Fruit fly (Drosophila melanogaster): ENCODE results near the gene CG10467.

The CG10467 gene

DNA sequence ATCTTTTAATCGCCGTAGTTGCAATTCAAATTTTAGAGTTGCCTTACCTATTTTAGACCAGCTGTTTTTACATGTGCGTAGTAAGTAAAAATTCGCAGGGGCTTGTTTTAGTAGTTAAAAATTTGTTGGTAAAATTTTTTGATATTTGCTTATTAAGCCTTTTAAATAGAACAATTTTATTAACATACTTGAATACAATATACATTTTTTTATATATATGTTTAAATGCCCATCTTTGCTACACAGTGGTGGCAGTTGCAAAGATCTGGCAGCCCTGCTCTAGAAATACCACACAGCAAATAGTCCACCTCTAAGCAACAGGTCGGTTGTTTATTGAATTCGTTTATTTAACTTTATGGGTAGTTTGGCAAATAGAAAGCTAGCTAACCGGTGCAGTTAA lies at the start of gene CG10467, which contains the start of gene loj:
Gene CG10467, minus strand, starts transcription at position 51 of the 400 bp plus-strand sequence.
Gene loj, plus strand, starts transcription at position 291 of the 400 bp plus-strand sequence.
- no peak for TF ChIP-seq CTCF (optimal IDR thresholded peaks at IDR 0.05)
- TF ChIP-seq CG8478 (optimal IDR thresholded peaks at IDR 0.05): no peak

DNA sequence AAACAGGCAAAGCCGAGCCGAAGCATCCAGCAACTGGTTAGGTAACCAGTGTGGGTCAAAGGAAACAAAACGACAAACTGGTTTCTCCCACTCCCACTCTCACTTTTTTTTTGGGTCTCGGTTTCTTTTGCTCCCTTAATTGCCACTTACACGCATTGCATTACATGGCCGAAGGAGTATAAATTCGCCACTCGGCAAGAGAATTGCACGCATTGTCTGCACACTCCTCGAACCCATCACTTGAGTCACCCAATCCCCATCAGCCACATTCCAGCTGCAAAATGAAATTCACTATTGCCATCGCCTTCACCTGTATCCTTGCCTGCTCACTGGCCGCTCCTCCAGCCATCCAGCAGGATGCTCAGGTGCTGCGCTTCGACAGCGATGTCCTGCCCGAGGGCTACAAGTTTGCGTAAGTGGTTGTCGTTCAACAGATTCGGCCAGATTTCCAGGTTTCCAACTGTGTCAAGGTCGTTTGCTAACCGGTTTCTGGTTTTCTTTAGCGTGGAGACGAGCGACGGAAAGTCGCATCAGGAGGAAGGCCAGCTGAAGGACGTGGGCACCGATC lies 48.7 kb upstream of the CG10467 start, which contains the start of gene Lcp65Ad:
Gene Lcp65Ad, plus strand, starts transcription at position 208 of the 568 bp plus-strand sequence.
- no peak for TF ChIP-seq CTCF (optimal IDR thresholded peaks at IDR 0.05)
- TF ChIP-seq CG8478 (optimal IDR thresholded peaks at IDR 0.05): no peak

DNA sequence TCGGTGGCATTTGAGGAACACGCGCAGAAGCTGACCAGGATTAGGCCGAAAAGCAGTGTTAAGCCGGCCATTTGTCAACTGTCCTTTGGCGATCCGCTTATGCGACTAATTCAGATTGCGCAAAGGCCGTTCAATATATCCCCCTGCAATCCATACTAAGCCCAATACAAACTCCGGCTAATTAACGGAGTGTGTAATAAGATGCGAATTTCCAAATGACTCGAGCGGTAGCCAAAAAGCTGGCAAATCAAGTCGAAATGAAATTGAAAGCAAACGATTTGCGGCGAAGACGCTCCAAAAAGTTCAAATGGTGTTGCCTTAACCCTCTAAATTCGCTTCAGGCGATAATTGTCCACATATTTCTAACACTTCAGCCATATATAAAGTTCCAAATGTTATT lies 47.8 kb upstream of the CG10467 start, which contains the start of gene Cpr65Aw:
Gene Cpr65Aw, minus strand, starts transcription at position 101 of the 400 bp plus-strand sequence.
- no peak for TF ChIP-seq CG8478 (optimal IDR thresholded peaks at IDR 0.05)
- no peak for TF ChIP-seq CTCF (optimal IDR thresholded peaks at IDR 0.05)

DNA sequence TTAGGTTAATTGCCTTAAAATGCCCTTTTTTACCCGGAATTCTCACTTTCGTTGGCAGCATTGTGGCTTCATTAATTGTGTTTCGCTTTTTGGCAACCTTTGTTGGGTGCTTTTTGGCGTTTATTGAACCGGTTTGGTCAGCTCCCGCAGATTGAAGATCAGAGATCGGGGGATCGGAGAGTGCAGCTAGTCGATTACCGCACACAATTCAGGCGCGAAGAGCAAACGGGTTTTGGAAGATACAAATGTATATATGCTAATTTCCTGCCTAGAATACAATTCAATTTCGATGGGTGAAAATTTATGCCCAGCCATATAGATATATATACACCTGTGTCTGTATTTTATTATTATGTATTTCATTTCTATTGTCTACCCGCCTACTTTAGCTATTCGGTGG lies 47.0 kb upstream of the CG10467 start:
- TF ChIP-seq CG8478 (optimal IDR thresholded peaks at IDR 0.05) (no peak), CTCF (optimal IDR thresholded peaks at IDR 0.05) (no peak)

DNA sequence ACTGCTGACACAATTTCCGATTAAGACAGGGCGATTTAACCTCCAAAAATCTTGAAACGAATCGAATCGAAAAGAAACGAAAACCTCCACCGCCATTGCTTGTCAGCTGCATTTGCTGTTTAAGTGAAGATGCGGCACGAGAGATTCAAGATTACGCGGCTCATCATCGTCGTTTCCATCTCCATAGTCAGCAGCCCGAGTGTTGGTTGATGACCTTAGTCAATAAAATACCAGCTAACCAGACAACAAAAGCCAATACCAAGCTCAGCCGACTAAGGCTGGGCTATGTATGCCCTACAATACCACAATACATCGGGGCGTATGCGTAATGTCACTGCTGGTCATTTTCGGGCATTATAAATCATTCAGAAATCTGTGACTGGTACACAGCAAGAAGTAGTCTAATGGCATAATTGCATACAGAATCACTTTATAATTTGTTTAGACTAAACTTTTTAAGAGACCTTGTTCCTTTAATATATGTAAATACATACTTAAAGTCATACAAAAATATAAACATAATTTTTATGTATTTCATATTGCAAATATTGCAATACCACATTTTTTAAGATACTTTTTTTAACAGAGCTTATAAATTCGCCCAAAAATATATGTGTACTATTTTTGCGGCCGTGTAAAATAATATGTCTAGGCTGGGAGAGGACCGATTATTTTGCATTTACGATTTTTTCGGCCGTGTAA lies 46.4 kb upstream of the CG10467 start:
- TF ChIP-seq CG8478 (optimal IDR thresholded peaks at IDR 0.05) (no peak), CTCF (optimal IDR thresholded peaks at IDR 0.05) (no peak)

DNA sequence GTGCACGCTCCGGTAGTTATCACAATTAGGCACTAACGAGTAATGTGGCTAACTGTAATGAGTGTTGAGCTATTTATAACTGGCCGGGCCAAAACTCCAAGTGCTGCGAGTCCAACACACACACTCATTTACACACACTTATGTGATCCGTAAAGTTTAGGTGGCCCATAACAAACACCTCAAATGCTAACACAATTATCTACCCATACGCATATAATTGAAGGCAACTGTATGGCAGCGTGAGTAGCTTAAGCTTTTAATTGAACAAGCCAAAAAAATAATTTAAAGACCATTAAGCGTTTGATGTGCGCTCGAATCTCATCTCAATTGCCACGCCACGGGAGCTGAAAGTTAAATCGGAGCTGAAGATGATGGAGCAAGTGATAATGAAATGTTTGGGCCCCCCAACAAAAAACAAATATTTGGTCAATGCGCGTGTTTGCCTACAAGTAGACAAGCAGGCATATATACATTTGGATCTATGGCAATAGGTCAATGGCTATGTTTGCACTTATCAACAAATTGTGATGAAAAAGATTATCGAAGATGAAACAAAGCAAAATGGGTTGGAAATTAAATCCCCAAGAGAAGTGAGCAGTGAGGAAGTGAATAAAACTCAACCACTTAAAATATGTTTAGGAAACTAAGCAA lies 45.5 kb upstream of the CG10467 start, which contains the start of gene Cpr65Av:
Gene Cpr65Av, minus strand, starts transcription at position 51 of the 651 bp plus-strand sequence.
- no peak for TF ChIP-seq CTCF (optimal IDR thresholded peaks at IDR 0.05)
- no peak for TF ChIP-seq CG8478 (optimal IDR thresholded peaks at IDR 0.05)

DNA sequence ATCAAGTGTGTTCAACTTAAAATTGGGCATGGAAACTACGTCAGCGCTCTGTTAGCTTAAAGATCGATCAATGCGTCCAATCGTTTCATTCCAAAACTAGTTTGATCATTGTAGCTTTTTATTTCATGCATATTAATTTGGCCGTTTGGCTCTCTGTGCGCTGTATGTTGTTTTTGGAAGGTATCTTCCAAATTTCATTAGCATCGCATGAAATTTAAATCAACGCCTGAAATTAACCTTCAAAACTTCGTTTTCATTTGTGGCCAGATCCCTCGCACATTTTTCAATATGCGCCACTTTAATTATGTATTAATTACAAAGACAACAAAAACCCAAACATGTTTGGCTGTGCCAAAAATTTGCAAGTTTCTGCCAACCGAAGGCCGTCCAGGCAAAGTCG lies 44.0 kb upstream of the CG10467 start:
- no peak for TF ChIP-seq CG8478 (optimal IDR thresholded peaks at IDR 0.05)
- TF ChIP-seq CTCF (optimal IDR thresholded peaks at IDR 0.05): no peak

DNA sequence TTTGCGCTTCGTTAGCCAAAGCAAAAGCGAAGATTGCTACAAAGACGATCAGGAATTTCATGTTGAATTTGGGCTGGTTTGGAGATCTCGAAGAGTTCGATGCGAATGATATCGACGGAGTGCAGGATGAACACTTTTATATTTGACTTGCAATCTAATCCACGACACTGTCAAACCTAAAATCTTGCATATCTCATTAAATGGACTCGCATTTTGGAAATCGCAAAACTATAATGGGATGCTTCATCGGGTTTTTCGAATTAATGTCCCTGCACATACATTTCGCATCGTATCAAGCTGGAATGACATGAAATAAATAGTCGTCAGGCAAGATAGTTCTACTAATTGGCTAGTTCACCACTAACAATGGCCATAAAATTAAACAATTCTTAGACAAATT lies 43.5 kb upstream of the CG10467 start, which contains the start of gene Lcp65Ae:
Gene Lcp65Ae, minus strand, starts transcription at position 101 of the 400 bp plus-strand sequence.
- no peak for TF ChIP-seq CTCF (optimal IDR thresholded peaks at IDR 0.05)
- no peak for TF ChIP-seq CG8478 (optimal IDR thresholded peaks at IDR 0.05)

DNA sequence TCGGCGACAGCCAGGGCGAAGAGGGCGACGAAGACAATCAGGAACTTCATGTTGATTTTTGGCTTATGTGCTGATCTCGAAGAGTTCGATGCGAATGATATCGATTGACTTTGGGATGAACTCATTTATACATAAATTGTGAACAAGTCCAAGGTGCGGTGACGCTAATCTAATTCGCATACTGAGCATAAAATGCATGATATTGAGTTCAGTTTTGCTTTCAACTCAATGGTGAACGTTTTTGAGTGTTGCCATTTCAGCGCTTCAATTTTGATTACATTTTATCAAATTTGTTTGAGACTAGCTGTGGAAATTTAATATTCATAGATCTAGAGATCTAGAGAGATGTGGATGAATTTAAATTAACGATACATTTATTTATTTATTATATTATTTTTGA lies 42.1 kb upstream of the CG10467 start, which contains the start of gene Lcp65Af:
Gene Lcp65Af, minus strand, starts transcription at position 101 of the 400 bp plus-strand sequence.
- TF ChIP-seq CG8478 (optimal IDR thresholded peaks at IDR 0.05): no peak
- no peak for TF ChIP-seq CTCF (optimal IDR thresholded peaks at IDR 0.05)

DNA sequence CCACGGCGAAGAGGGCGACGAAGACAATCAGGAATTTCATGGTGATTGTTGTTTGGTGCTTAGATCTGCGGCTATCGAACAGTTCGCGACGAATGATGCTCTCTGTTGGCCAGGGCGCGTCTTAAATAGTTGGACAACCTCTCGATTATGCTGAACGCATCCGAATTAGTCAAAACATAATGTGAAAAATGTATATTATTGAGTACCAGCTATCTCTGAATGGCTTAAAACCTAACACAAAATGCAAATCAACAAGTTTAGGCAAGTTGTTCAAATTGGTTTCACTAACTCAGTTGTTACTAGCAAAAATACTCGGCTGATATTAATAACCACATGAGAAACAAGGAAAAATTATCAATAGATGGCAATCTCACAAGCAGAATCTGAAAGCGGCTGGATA lies 40.6 kb upstream of the CG10467 start, which contains the start of gene Lcp65Ag1:
Gene Lcp65Ag1, minus strand, starts transcription at position 101 of the 400 bp plus-strand sequence.
- TF ChIP-seq CG8478 (optimal IDR thresholded peaks at IDR 0.05): no peak
- no peak for TF ChIP-seq CTCF (optimal IDR thresholded peaks at IDR 0.05)

DNA sequence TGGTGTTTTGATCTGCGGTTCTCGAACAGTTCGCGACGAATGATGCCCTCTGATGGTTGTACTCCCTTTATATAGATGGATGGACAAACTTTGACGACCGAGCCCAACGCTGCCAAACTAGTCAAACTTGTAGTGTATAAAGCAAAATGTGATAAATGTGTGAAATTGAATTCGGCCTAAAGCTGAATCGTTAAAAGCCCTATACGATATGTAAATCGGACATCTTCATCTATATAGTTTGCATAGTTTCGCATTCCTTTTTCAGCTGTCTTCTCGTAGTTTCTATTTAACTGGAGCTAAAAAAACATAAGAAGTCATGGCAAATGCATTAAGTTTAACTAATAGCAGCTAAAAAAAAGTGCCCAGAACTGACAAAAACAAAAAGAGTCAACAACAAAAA lies 39.0 kb upstream of the CG10467 start, which contains the start of gene Lcp65Ag2:
Gene Lcp65Ag2, minus strand, starts transcription at position 48 of the 400 bp plus-strand sequence.
- TF ChIP-seq CG8478 (optimal IDR thresholded peaks at IDR 0.05) (no peak), CTCF (optimal IDR thresholded peaks at IDR 0.05) (no peak)

DNA sequence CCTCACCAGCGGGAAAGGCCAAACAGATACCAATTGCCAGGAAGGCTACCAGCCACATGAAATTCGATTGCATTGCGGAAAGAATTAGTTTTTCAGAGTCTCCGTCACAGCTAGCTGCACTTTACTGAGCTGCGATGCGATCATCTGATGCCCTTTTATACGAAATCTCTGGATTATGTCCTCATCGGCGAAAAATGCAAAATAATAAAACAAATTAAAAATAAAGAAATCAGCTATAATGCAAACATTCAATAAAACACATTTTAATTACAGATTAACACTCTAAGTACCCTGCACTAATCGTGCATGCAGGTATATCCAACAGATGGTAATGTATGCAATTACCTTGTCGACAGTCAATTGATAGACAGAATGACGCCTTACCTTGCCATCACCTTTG lies 37.5 kb upstream of the CG10467 start, which contains the start of gene Cpr65Au:
Gene Cpr65Au, minus strand, starts transcription at position 101 of the 400 bp plus-strand sequence.
- TF ChIP-seq CG8478 (optimal IDR thresholded peaks at IDR 0.05): no peak
- no peak for TF ChIP-seq CTCF (optimal IDR thresholded peaks at IDR 0.05)

DNA sequence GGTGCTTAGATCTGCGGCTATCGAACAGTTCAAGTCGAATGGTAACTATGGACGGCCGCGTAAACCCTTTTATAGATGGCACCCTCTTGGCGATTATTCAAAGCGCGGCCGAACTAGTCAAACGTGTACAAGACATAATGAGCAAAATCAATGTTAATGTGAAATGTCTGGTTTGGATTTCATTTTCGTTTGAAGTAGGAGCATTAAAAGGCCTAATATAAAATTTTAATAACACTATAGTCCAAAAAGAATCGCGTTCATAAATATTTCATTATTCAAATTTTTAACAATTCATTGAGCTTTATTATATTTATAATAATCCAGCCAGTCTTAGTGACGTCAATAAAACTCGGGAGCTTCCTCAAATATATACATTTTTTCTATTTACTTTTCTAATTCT lies 36.4 kb upstream of the CG10467 start, which contains the start of gene Lcp65Ag3:
Gene Lcp65Ag3, minus strand, starts transcription at position 46 of the 400 bp plus-strand sequence.
- TF ChIP-seq CTCF (optimal IDR thresholded peaks at IDR 0.05): no peak
- TF ChIP-seq CG8478 (optimal IDR thresholded peaks at IDR 0.05): no peak

DNA sequence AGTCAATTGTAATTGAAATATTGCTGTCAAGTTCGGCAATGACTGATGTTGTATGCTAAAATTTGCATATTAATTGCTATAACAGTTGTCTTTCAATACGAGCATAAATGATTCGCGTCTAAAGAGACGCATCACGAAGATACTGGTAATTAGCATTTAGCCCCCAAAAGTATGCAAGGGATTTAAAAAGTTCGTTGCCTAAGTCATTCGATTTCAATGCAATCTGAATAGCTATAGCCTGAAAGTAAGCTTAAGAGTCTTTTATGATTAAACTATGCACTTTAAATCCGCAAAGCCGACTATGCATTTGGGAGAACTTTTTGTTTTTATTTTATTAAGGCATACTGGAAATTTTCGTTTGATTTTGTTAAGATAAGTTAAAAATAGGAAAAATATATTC lies 35.0 kb upstream of the CG10467 start:
- TF ChIP-seq CTCF (optimal IDR thresholded peaks at IDR 0.05) (no peak), CG8478 (optimal IDR thresholded peaks at IDR 0.05) (no peak)

DNA sequence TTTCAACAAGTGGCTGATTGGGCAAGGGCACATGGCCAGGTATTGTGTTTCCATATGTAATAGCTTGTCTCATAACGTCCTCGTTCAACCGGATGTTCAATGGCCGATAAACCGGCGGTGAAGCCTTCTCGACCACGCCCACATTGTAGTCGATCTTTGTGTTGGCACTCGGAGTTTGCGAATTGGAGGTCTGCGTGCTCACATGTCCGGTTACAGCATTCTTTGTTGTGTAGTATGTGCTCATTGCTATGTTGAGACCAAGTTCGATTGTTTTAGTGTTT lies 30.8 kb upstream of the CG10467 start:
- no peak for TF ChIP-seq CTCF (optimal IDR thresholded peaks at IDR 0.05)
- no peak for TF ChIP-seq CG8478 (optimal IDR thresholded peaks at IDR 0.05)
